Worm (Caenorhabditis elegans) whole organism, mixed stage, embryonic: ENCODE measurements around the gene C52E4.7.

ENCODE experiments used
- M03D4.4 ChIP-seq: sonication (generic microtip); optimal IDR thresholded peaks from 2 replicates; lab custom pipeline; 2017; ENCODE audit warnings: mild to moderate bottlenecking, missing genetic modification characterization, missing compliant biosample characterization
- bed-3 ChIP-seq: fragments of 200-800 bp; sonication (Bioruptor generic); optimal IDR thresholded peaks from 3 replicates; lab custom pipeline; 2018; ENCODE audit warnings: mild to moderate bottlenecking, missing genetic modification characterization, moderate library complexity, missing compliant biosample characterization
- blmp-1 ChIP-seq: fragments of 150-350 bp; optimal IDR thresholded peaks from 2 replicates; lab custom pipeline; 2014; ENCODE audit warnings: missing biosample characterization, missing genetic modification characterization
- ceh-43 ChIP-seq: fragments of 200-800 bp; sonication (Bioruptor generic); optimal IDR thresholded peaks from 2 replicates; lab custom pipeline; 2018; ENCODE audit warnings: mild to moderate bottlenecking, missing genetic modification characterization, moderate library complexity, missing compliant biosample characterization
- ces-1 ChIP-seq: fragments of 150-350 bp; optimal IDR thresholded peaks from 2 replicates; lab custom pipeline; 2014; ENCODE audit warnings: missing biosample characterization, missing genetic modification reagents, missing genetic modification characterization
- cnd-1 ChIP-seq: fragments of 200-800 bp; sonication (Bioruptor generic); optimal IDR thresholded peaks from 2 replicates; lab custom pipeline; 2018; ENCODE audit warnings: mild to moderate bottlenecking, missing genetic modification characterization, missing compliant biosample characterization
- drap-1 ChIP-seq: fragments of 200-800 bp; sonication (Bioruptor generic); optimal IDR thresholded peaks from 3 replicates; lab custom pipeline; 2018; ENCODE audit warnings: mild to moderate bottlenecking, missing genetic modification characterization, missing compliant biosample characterization
- elt-1 ChIP-seq: sonication (generic microtip); optimal IDR thresholded peaks from 2 replicates; lab custom pipeline; 2017; ENCODE audit warnings: missing genetic modification characterization, mild to moderate bottlenecking, missing compliant biosample characterization, antibody characterized with exemption, moderate library complexity, borderline replicate concordance; ENCODE audit not compliant: insufficient read depth
- elt-3 ChIP-seq: fragments of 150-350 bp; optimal IDR thresholded peaks from 2 replicates; lab custom pipeline; 2014; ENCODE audit warnings: missing biosample characterization, missing genetic modification characterization
- flh-1 ChIP-seq: fragments of 200-800 bp; sonication (Bioruptor generic); optimal IDR thresholded peaks from 2 replicates; lab custom pipeline; 2018; ENCODE audit warnings: mild to moderate bottlenecking, missing genetic modification characterization, moderate library complexity, missing compliant biosample characterization
- ham-2 ChIP-seq: fragments of 200-800 bp; sonication (Bioruptor generic); optimal IDR thresholded peaks from 2 replicates; lab custom pipeline; 2018; ENCODE audit warnings: mild to moderate bottlenecking, missing genetic modification characterization, missing compliant biosample characterization
- hlh-1 ChIP-seq: fragments of 150-350 bp; optimal IDR thresholded peaks from 2 replicates; lab custom pipeline; 2014; ENCODE audit warnings: missing biosample characterization, missing genetic modification reagents, missing genetic modification characterization
- lin-13 ChIP-seq: fragments of 150-350 bp; optimal IDR thresholded peaks from 2 replicates; lab custom pipeline; 2014; ENCODE audit warnings: missing biosample characterization, missing genetic modification characterization
- lin-32 ChIP-seq: fragments of 200-800 bp; sonication (Bioruptor generic); optimal IDR thresholded peaks from 2 replicates; lab custom pipeline; 2018; ENCODE audit warnings: mild to moderate bottlenecking, missing genetic modification characterization, missing compliant biosample characterization
- lsy-2 ChIP-seq: fragments of 150-350 bp; optimal IDR thresholded peaks from 2 replicates; lab custom pipeline; 2014; ENCODE audit warnings: missing biosample characterization, missing genetic modification characterization
- mab-5 ChIP-seq: fragments of 150-350 bp; optimal IDR thresholded peaks from 2 replicates; lab custom pipeline; 2014; ENCODE audit warnings: missing biosample characterization, missing genetic modification characterization
- mep-1 ChIP-seq: fragments of 150-350 bp; optimal IDR thresholded peaks from 2 replicates; lab custom pipeline; 2017; ENCODE audit warnings: missing biosample characterization, missing genetic modification reagents, missing genetic modification characterization, inconsistent platforms
- mls-2 ChIP-seq: sonication (generic microtip); optimal IDR thresholded peaks from 2 replicates; lab custom pipeline; 2016; ENCODE audit warnings: mild to moderate bottlenecking, missing genetic modification characterization, moderate library complexity, missing compliant biosample characterization
- nhr-12 ChIP-seq: fragments of 150-350 bp; optimal IDR thresholded peaks from 2 replicates; lab custom pipeline; 2014; ENCODE audit warnings: missing biosample characterization, missing genetic modification characterization
- nhr-2 ChIP-seq: fragments of 150-350 bp; optimal IDR thresholded peaks from 2 replicates; lab custom pipeline; 2014; ENCODE audit warnings: missing biosample characterization, missing genetic modification characterization
- nhr-237 ChIP-seq: fragments of 150-350 bp; optimal IDR thresholded peaks from 2 replicates; lab custom pipeline; 2014; ENCODE audit warnings: missing biosample characterization, missing genetic modification characterization
- nhr-28 ChIP-seq: fragments of 150-350 bp; optimal IDR thresholded peaks from 2 replicates; lab custom pipeline; 2014; ENCODE audit warnings: missing biosample characterization, missing genetic modification characterization
- nhr-76 ChIP-seq: sonication (generic microtip); optimal IDR thresholded peaks from 2 replicates; lab custom pipeline; 2017; ENCODE audit warnings: missing biosample characterization, missing genetic modification characterization
- pha-4 ChIP-seq: fragments of 150-350 bp; optimal IDR thresholded peaks from 2 replicates; lab custom pipeline; 2018; ENCODE audit warnings: missing biosample characterization, missing genetic modification reagents, missing genetic modification characterization
- sptf-1 ChIP-seq: sonication (generic microtip); optimal IDR thresholded peaks from 2 replicates; lab custom pipeline; 2017; ENCODE audit warnings: mild to moderate bottlenecking, missing genetic modification characterization, moderate library complexity, missing compliant biosample characterization
- unc-120 ChIP-seq: sonication (generic microtip); optimal IDR thresholded peaks from 2 replicates; lab custom pipeline; 2017; ENCODE audit warnings: missing genetic modification characterization, missing compliant biosample characterization; ENCODE audit not compliant: poor library complexity, severe bottlenecking
- unc-39 ChIP-seq: fragments of 150-350 bp; optimal IDR thresholded peaks from 2 replicates; lab custom pipeline; 2014; ENCODE audit warnings: missing biosample characterization, missing genetic modification characterization
- unc-62 ChIP-seq: fragments of 150-350 bp; optimal IDR thresholded peaks from 2 replicates; lab custom pipeline; 2014; ENCODE audit warnings: missing biosample characterization, missing genetic modification reagents, missing genetic modification characterization
- zip-8 ChIP-seq: fragments of 150-350 bp; optimal IDR thresholded peaks from 2 replicates; lab custom pipeline; 2014; ENCODE audit warnings: missing biosample characterization, missing genetic modification characterization
- ztf-11 ChIP-seq: fragments of 150-350 bp; optimal IDR thresholded peaks from 2 replicates; lab custom pipeline; 2014; ENCODE audit warnings: missing biosample characterization, missing genetic modification characterization

Gene C52E4.7

DNA sequence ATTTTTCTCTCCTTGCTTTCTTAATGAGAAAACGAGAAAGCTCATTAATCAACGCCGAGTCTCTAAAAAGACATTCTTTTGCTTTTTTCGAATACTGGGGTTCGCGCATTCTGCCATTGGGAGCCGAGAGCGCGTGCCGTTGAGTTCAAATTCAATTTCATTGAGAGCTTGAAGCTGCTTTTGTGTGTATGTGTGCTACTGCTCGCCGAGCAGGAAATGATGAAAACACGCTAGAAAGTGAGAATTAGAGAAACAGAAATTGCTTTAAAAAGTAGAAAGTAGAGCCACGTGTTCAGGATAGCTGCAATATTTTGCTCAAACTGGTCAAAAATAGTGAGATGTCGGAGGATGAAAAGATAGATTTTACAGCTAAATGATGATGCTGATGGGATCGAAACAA lies 31.6 kb downstream of the C52E4.7 start:
- peak; percentile 93 for TF ChIP-seq ces-1
- TF ChIP-seq mls-2 (tag; lab: Kevin White, UChicago): no peak
- TF ChIP-seq unc-120 (tag; lab: Kevin White, UChicago): peak; percentile 19
- TF ChIP-seq nhr-76 (tag; lab: Kevin White, UChicago): no peak
- no peak for TF ChIP-seq bed-3 (GFP tag; lab: Kevin White, UChicago)
- TF ChIP-seq, all 35 proteins: peak for 2

- TF ChIP-seq nhr-28 (tag; lab: Kevin White, UChicago) (no peak), drap-1 (no peak), ceh-43 (GFP tag; lab: Kevin White, UChicago) (no peak), unc-62 (GFP tag; lab: Kevin White, UChicago) (peak; percentile 66), lin-13 (tag; lab: Kevin White, UChicago) (peak; percentile 4), M03D4.4 (tag; lab: Kevin White, UChicago) (no peak), flh-1 (no peak), hlh-1 (tag; lab: Kevin White, UChicago) (peak; percentile 17), blmp-1 (tag; lab: Kevin White, UChicago) (no peak), mep-1 (no peak), ham-2 (no peak), ces-1 (peak; percentile 65), unc-120 (tag; lab: Kevin White, UChicago) (peak; percentile 81), mls-2 (tag; lab: Kevin White, UChicago) (no peak), unc-39 (tag; lab: Kevin White, UChicago) (no peak), zip-8 (no peak), pha-4 (tag; lab: Kevin White, UChicago) (no peak)
Measured at ce11 chrV:12026878-12027477, 32.9 kb downstream of the C52E4.7 start.

- TF ChIP-seq ztf-11 (tag; lab: Kevin White, UChicago) (no peak), lsy-2 (tag; lab: Kevin White, UChicago) (no peak), nhr-2 (no peak), pha-4 (tag; lab: Kevin White, UChicago) (no peak), unc-120 (tag; lab: Kevin White, UChicago) (no peak), elt-3 (tag; lab: Kevin White, UChicago) (no peak), nhr-76 (tag; lab: Kevin White, UChicago) (no peak), elt-1 (tag; lab: Kevin White, UChicago) (no peak), ham-2 (no peak), nhr-12 (tag; lab: Kevin White, UChicago) (no peak), mls-2 (tag; lab: Kevin White, UChicago) (no peak)
Measured at ce11 chrV:12028151-12028550, 34.1 kb downstream of the C52E4.7 start.

ce11 chrV:12032060-12032459 lies 38.0 kb downstream of the C52E4.7 start, which contains the start of gene pkc-1:
TSS of gene pkc-1 (minus strand) at chrV:12032160.
- TF ChIP-seq nhr-2 (no peak), unc-62 (GFP tag; lab: Kevin White, UChicago) (no peak), sptf-1 (tag; lab: Kevin White, UChicago) (no peak), cnd-1 (tag; lab: Kevin White, UChicago) (no peak), lin-32 (GFP tag; lab: Kevin White, UChicago) (no peak), nhr-237 (no peak), mab-5 (tag; lab: Kevin White, UChicago) (no peak), ztf-11 (tag; lab: Kevin White, UChicago) (no peak), nhr-28 (tag; lab: Kevin White, UChicago) (no peak), ham-2 (no peak), mep-1 (no peak)
- TF ChIP-seq, all 35 proteins: peak for 0

- TF ChIP-seq nhr-76 (tag; lab: Kevin White, UChicago) (no peak), ces-1 (peak; percentile 73)
Measured at ce11 chrV:12033841-12034240, 39.7 kb downstream of the C52E4.7 start.
